Worm (Caenorhabditis elegans) whole organism, mixed stage, embryonic: ENCODE measurements around the gene exc-13.

Experiments used
- M03D4.4 ChIP-seq: sonication (generic microtip); optimal IDR thresholded peaks from 2 replicates; lab custom pipeline; 2017; ENCODE audit warnings: mild to moderate bottlenecking, missing genetic modification characterization, missing compliant biosample characterization
- bed-3 ChIP-seq: fragments of 200-800 bp; sonication (Bioruptor generic); optimal IDR thresholded peaks from 3 replicates; lab custom pipeline; 2018; ENCODE audit warnings: mild to moderate bottlenecking, missing genetic modification characterization, moderate library complexity, missing compliant biosample characterization
- blmp-1 ChIP-seq: fragments of 150-350 bp; optimal IDR thresholded peaks from 2 replicates; lab custom pipeline; 2014; ENCODE audit warnings: missing biosample characterization, missing genetic modification characterization
- ceh-39 ChIP-seq: fragments of 150-350 bp; optimal IDR thresholded peaks from 2 replicates; lab custom pipeline; 2014; ENCODE audit warnings: missing biosample characterization, missing genetic modification characterization
- ceh-43 ChIP-seq: fragments of 200-800 bp; sonication (Bioruptor generic); optimal IDR thresholded peaks from 2 replicates; lab custom pipeline; 2018; ENCODE audit warnings: mild to moderate bottlenecking, missing genetic modification characterization, moderate library complexity, missing compliant biosample characterization
- ces-1 ChIP-seq: fragments of 150-350 bp; optimal IDR thresholded peaks from 2 replicates; lab custom pipeline; 2014; ENCODE audit warnings: missing biosample characterization, missing genetic modification reagents, missing genetic modification characterization
- cnd-1 ChIP-seq: fragments of 200-800 bp; sonication (Bioruptor generic); optimal IDR thresholded peaks from 2 replicates; lab custom pipeline; 2018; ENCODE audit warnings: mild to moderate bottlenecking, missing genetic modification characterization, missing compliant biosample characterization
- elt-3 ChIP-seq: fragments of 150-350 bp; optimal IDR thresholded peaks from 2 replicates; lab custom pipeline; 2014; ENCODE audit warnings: missing biosample characterization, missing genetic modification characterization
- flh-1 ChIP-seq: fragments of 200-800 bp; sonication (Bioruptor generic); optimal IDR thresholded peaks from 2 replicates; lab custom pipeline; 2018; ENCODE audit warnings: mild to moderate bottlenecking, missing genetic modification characterization, moderate library complexity, missing compliant biosample characterization
- ham-2 ChIP-seq: fragments of 200-800 bp; sonication (Bioruptor generic); optimal IDR thresholded peaks from 2 replicates; lab custom pipeline; 2018; ENCODE audit warnings: mild to moderate bottlenecking, missing genetic modification characterization, missing compliant biosample characterization
- lin-13 ChIP-seq: fragments of 150-350 bp; optimal IDR thresholded peaks from 2 replicates; lab custom pipeline; 2014; ENCODE audit warnings: missing biosample characterization, missing genetic modification characterization
- lin-32 ChIP-seq: fragments of 200-800 bp; sonication (Bioruptor generic); optimal IDR thresholded peaks from 2 replicates; lab custom pipeline; 2018; ENCODE audit warnings: mild to moderate bottlenecking, missing genetic modification characterization, missing compliant biosample characterization
- lsy-2 ChIP-seq: fragments of 150-350 bp; optimal IDR thresholded peaks from 2 replicates; lab custom pipeline; 2014; ENCODE audit warnings: missing biosample characterization, missing genetic modification characterization
- mab-5 ChIP-seq: fragments of 150-350 bp; optimal IDR thresholded peaks from 2 replicates; lab custom pipeline; 2014; ENCODE audit warnings: missing biosample characterization, missing genetic modification characterization
- mep-1 ChIP-seq: fragments of 150-350 bp; optimal IDR thresholded peaks from 2 replicates; lab custom pipeline; 2017; ENCODE audit warnings: missing biosample characterization, missing genetic modification reagents, missing genetic modification characterization, inconsistent platforms
- mls-2 ChIP-seq: sonication (generic microtip); optimal IDR thresholded peaks from 2 replicates; lab custom pipeline; 2016; ENCODE audit warnings: mild to moderate bottlenecking, missing genetic modification characterization, moderate library complexity, missing compliant biosample characterization
- nhr-12 ChIP-seq: fragments of 150-350 bp; optimal IDR thresholded peaks from 2 replicates; lab custom pipeline; 2014; ENCODE audit warnings: missing biosample characterization, missing genetic modification characterization
- nhr-2 ChIP-seq: fragments of 150-350 bp; optimal IDR thresholded peaks from 2 replicates; lab custom pipeline; 2014; ENCODE audit warnings: missing biosample characterization, missing genetic modification characterization
- nhr-237 ChIP-seq: fragments of 150-350 bp; optimal IDR thresholded peaks from 2 replicates; lab custom pipeline; 2014; ENCODE audit warnings: missing biosample characterization, missing genetic modification characterization
- nhr-28 ChIP-seq: fragments of 150-350 bp; optimal IDR thresholded peaks from 2 replicates; lab custom pipeline; 2014; ENCODE audit warnings: missing biosample characterization, missing genetic modification characterization
- nhr-76 ChIP-seq: sonication (generic microtip); optimal IDR thresholded peaks from 2 replicates; lab custom pipeline; 2017; ENCODE audit warnings: missing biosample characterization, missing genetic modification characterization
- pha-4 ChIP-seq: fragments of 150-350 bp; optimal IDR thresholded peaks from 2 replicates; lab custom pipeline; 2018; ENCODE audit warnings: missing biosample characterization, missing genetic modification reagents, missing genetic modification characterization
- sem-2 ChIP-seq: fragments of 200-800 bp; sonication (Bioruptor generic); optimal IDR thresholded peaks from 2 replicates; lab custom pipeline; 2018; ENCODE audit warnings: mild to moderate bottlenecking, missing genetic modification characterization, missing compliant biosample characterization
- snpc-4 ChIP-seq: fragments of 150-350 bp; optimal IDR thresholded peaks from 2 replicates; lab custom pipeline; 2014; ENCODE audit warnings: missing biosample characterization, missing genetic modification characterization
- sptf-1 ChIP-seq: sonication (generic microtip); optimal IDR thresholded peaks from 2 replicates; lab custom pipeline; 2017; ENCODE audit warnings: mild to moderate bottlenecking, missing genetic modification characterization, moderate library complexity, missing compliant biosample characterization
- tbx-8 ChIP-seq: fragments of 200-800 bp; sonication (Bioruptor generic); optimal IDR thresholded peaks from 2 replicates; lab custom pipeline; 2018; ENCODE audit warnings: mild to moderate bottlenecking, missing genetic modification characterization, moderate library complexity, missing compliant biosample characterization
- unc-39 ChIP-seq: fragments of 150-350 bp; optimal IDR thresholded peaks from 2 replicates; lab custom pipeline; 2014; ENCODE audit warnings: missing biosample characterization, missing genetic modification characterization
- unc-62 ChIP-seq: fragments of 150-350 bp; optimal IDR thresholded peaks from 2 replicates; lab custom pipeline; 2014; ENCODE audit warnings: missing biosample characterization, missing genetic modification reagents, missing genetic modification characterization
- zip-8 ChIP-seq: fragments of 150-350 bp; optimal IDR thresholded peaks from 2 replicates; lab custom pipeline; 2014; ENCODE audit warnings: missing biosample characterization, missing genetic modification characterization
- ztf-11 ChIP-seq: fragments of 150-350 bp; optimal IDR thresholded peaks from 2 replicates; lab custom pipeline; 2014; ENCODE audit warnings: missing biosample characterization, missing genetic modification characterization

exc-13 gene

ce11 chrV:7391933-7392332 lies 26.9 kb downstream of the exc-13 start, which contains the start of gene fbxa-105:
Gene fbxa-105 (minus strand): TSS chrV:7392029.
- no peak for TF ChIP-seq nhr-2 (tag; lab: Kevin White, UChicago)
- TF ChIP-seq mls-2 (tag; lab: Kevin White, UChicago) = no peak
- no peak for TF ChIP-seq tbx-8

- peak; percentile 33 for TF ChIP-seq zip-8 (tag; lab: Kevin White, UChicago)
- TF ChIP-seq ham-2 (GFP tag; lab: Kevin White, UChicago) = no peak
- TF ChIP-seq, all 35 proteins: peak for 1
Measured at ce11 chrV:7395359-7395758, 30.3 kb downstream of the exc-13 start, which contains the start of gene srx-9. Gene srx-9 (minus strand): TSS chrV:7395459.

DNA sequence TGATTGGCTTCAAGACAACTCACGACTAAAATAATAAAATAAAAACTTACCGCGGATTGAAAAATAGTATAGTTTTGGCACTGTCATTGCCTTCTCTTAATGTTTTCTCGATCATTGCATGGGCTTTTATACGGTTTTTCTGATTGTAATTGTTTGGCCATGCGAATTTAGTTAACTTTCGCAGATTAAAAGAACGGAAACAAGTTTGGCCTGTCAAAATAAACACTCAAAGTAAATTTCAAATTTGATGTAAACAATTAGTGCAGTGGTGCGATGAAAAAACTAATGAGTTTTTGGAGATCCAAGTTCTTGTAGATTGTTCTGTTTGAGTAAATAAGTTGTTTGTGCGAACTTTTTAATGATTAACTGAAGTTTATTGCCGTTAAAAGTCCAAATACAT lies 34.2 kb downstream of the exc-13 start, which contains the start of gene gst-41:
Gene gst-41 (minus strand): TSS at position 101 of the 400 bp plus-strand sequence.
- TF ChIP-seq snpc-4 (tag; lab: Kevin White, UChicago) = no peak
- no peak for TF ChIP-seq unc-62 (GFP tag; lab: Kevin White, UChicago)
- TF ChIP-seq zip-8 (tag; lab: Kevin White, UChicago) = no peak
- TF ChIP-seq bed-3 (GFP tag; lab: Kevin White, UChicago) = no peak
- TF ChIP-seq, all 35 proteins: peak for 0

DNA sequence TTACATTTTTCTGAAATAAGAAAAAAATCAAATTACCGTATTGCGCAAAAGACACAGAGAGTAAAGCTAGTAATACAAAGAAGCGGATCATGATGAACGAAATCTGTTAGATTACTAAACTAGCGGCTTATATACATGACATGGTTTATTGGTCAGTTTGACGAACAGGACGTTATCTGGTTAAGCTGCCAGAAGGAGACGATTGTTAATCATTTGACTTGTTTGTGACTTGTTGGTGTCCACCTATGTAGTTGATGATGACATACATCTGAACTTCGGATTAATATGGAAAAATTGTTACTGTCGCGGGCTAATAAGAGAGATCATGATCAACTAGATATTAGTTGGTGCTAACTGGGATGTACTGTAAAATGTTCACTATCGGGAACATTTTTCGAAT lies 35.0 kb downstream of the exc-13 start, which contains the start of gene cnc-9:
Gene cnc-9 (minus strand): TSS at position 101 of the 400 bp plus-strand sequence.
- TF ChIP-seq zip-8 (tag; lab: Kevin White, UChicago) = no peak
- no peak for TF ChIP-seq lin-13 (tag; lab: Kevin White, UChicago)
- TF ChIP-seq nhr-12 = no peak
- TF ChIP-seq tbx-8 = no peak
- no peak for TF ChIP-seq unc-39
- no peak for TF ChIP-seq ztf-11 (tag; lab: Kevin White, UChicago)
- no peak for TF ChIP-seq nhr-237
- TF ChIP-seq snpc-4 (tag; lab: Kevin White, UChicago) = no peak
- TF ChIP-seq sptf-1 (tag; lab: Kevin White, UChicago) = no peak
- no peak for TF ChIP-seq elt-3 (tag; lab: Kevin White, UChicago)
- no peak for TF ChIP-seq mep-1 (tag; lab: Kevin White, UChicago)
- no peak for TF ChIP-seq nhr-28
- no peak for TF ChIP-seq ceh-43 (GFP tag; lab: Kevin White, UChicago)
- no peak for TF ChIP-seq blmp-1 (tag; lab: Kevin White, UChicago)
- TF ChIP-seq ceh-39 (tag; lab: Kevin White, UChicago) = no peak

ce11 chrV:7400588-7400987 lies 35.5 kb downstream of the exc-13 start, which contains the start of gene srx-60:
Gene srx-60 (plus strand): TSS chrV:7400888.
- no peak for TF ChIP-seq pha-4
- no peak for TF ChIP-seq unc-62 (GFP tag; lab: Kevin White, UChicago)
- TF ChIP-seq tbx-8 = no peak
- TF ChIP-seq, all 35 proteins: peak for 0

- no peak for TF ChIP-seq lin-32
- TF ChIP-seq ceh-43 (GFP tag; lab: Kevin White, UChicago) = no peak
- TF ChIP-seq lin-13 (tag; lab: Kevin White, UChicago) = no peak
- no peak for TF ChIP-seq lsy-2 (tag; lab: Kevin White, UChicago)
- TF ChIP-seq, all 35 proteins: peak for 0
Measured at ce11 chrV:7402355-7402754, 37.3 kb downstream of the exc-13 start, which contains the start of gene srj-13. Gene srj-13 (plus strand): TSS chrV:7402655.

DNA sequence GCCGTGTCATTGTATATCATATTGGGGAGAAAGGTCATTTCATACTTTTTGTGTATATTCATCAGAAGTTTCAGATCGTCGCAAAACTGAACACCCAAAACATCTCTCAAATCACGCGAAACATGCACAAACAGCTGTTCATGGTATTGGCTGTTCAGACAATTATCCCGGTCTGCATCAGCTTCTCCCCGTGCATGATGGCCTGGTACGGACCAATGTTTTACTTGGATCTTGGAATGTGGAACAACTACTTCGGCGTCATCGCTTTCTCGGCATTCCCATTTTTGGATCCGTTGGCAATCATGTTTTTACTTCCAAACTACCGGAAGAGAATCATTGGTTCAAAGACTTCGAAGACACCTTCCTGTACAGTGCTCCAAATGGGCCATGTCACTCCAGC lies 38.5 kb downstream of the exc-13 start:
- no peak for TF ChIP-seq sem-2 (GFP tag; lab: Kevin White, UChicago)
- no peak for TF ChIP-seq mab-5 (tag; lab: Kevin White, UChicago)
- no peak for TF ChIP-seq ces-1
- no peak for TF ChIP-seq lin-13 (tag; lab: Kevin White, UChicago)
- no peak for TF ChIP-seq nhr-28
- no peak for TF ChIP-seq pha-4
- no peak for TF ChIP-seq nhr-2 (tag; lab: Kevin White, UChicago)
- no peak for TF ChIP-seq bed-3 (GFP tag; lab: Kevin White, UChicago)
- TF ChIP-seq nhr-76 (tag; lab: Kevin White, UChicago) = no peak
- TF ChIP-seq lsy-2 (tag; lab: Kevin White, UChicago) = no peak
- no peak for TF ChIP-seq cnd-1 (tag; lab: Kevin White, UChicago)
- TF ChIP-seq flh-1 (GFP tag; lab: Kevin White, UChicago) = no peak
- no peak for TF ChIP-seq nhr-12
- no peak for TF ChIP-seq ham-2 (GFP tag; lab: Kevin White, UChicago)
- TF ChIP-seq M03D4.4 (tag; lab: Kevin White, UChicago) = no peak
